Fruit fly (Drosophila melanogaster): ENCODE data around the gene CG10357.

dm6 chr3L:3645628-3646360, 30.6 kb downstream of the CG10357 start:
- TF ChIP-seq insv (optimal IDR thresholded peaks at IDR 0.05) (no peak), ttk (optimal IDR thresholded peaks at IDR 0.05) (no peak), Sin3A (optimal IDR thresholded peaks at IDR 0.05) (no peak), h (optimal IDR thresholded peaks at IDR 0.05) (no peak), psq (optimal IDR thresholded peaks at IDR 0.05) (no peak), Myc (optimal IDR thresholded peaks at IDR 0.05) (no peak)
